Worm (Caenorhabditis elegans): ENCODE measurements around the gene T14B4.1.

Gene T14B4.1

DNA sequence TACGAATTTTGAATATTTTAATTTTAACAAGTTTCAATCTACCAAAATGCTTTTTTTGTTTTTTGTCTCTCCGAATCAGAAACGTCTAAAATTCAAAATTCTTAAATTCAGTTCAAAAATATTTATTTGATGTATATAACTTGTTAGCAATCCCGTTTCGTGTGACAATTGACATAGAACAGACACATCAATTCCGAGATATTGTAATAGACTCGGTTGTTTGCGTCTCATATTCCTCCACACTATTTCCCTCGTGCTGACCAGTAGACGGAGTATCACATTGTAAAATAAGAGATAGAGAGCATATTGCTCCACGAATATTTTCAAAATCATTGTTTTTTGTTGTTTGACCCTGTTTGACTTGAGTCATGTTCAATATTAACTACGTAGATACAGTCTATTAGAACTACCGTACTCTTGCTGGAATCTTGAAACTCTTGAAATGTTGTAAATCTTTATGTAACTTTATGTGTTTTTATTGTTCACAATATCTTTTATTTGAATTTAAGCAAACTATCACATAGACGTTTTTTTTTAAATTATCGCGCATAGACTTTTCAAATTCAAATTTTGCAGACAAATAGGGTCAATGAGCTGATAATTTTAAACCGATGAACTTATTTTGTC is 52.1 kb downstream of the T14B4.1 start, which contains the start of gene T13C2.3:
T13C2.3 (plus strand) TSS at position 577 of the 627 bp plus-strand sequence.
- TF ChIP-seq nhr-28 (tag; optimal IDR thresholded peaks at IDR 0.05): no peak
- TF ChIP-seq unc-62 (GFP tag; optimal IDR thresholded peaks at IDR 0.05): peak; percentile 51
- peak; percentile 66 for TF ChIP-seq hlh-1 (tag; optimal IDR thresholded peaks at IDR 0.05)

All from whole organism, mixed stage, embryonic.